Worm (Caenorhabditis elegans) whole organism, early embryonic: ENCODE measurements around the gene ttr-10.
A peak's percentile ranks its signal among the peaks of the same experiment; 100 is the strongest.

Source experiments
- B0310.2 ChIP-seq: sonication (generic microtip); optimal IDR thresholded peaks from 2 replicates; lab custom pipeline; 2016; ENCODE audit warnings: mild to moderate bottlenecking, missing genetic modification characterization, missing compliant biosample characterization
- F13C5.2 ChIP-seq: sonication (generic microtip); optimal IDR thresholded peaks from 2 replicates; lab custom pipeline; 2017; ENCODE audit warnings: mild to moderate bottlenecking, missing genetic modification characterization, inconsistent platforms, missing compliant biosample characterization
- aly-1 ChIP-seq: sonication (generic microtip); optimal IDR thresholded peaks from 2 replicates; lab custom pipeline; 2016; ENCODE audit warnings: missing genetic modification characterization, missing compliant biosample characterization
- ama-1 ChIP-seq: fragments of 150-350 bp; optimal IDR thresholded peaks from 2 replicates; lab custom pipeline; 2014
- ceh-13 ChIP-seq: fragments of 200-800 bp; sonication (Bioruptor generic); optimal IDR thresholded peaks from 2 replicates; lab custom pipeline; 2018; ENCODE audit warnings: mild to moderate bottlenecking, missing genetic modification characterization, missing compliant biosample characterization
- ceh-36 ChIP-seq: sonication (generic microtip); optimal IDR thresholded peaks from 2 replicates; lab custom pipeline; 2016; ENCODE audit warnings: missing genetic modification characterization, inconsistent platforms, missing compliant biosample characterization
- ets-7 ChIP-seq: sonication (generic microtip); optimal IDR thresholded peaks from 2 replicates; lab custom pipeline; 2016; ENCODE audit warnings: missing genotype, missing genetic modification characterization, missing compliant biosample characterization
- flt-1 ChIP-seq: fragments of 200-800 bp; sonication (Bioruptor generic); IDR thresholded peaks from 2 replicates; pipeline ENCODE4 v1.3.6; 2022; ENCODE audit warnings: missing genetic modification characterization, missing compliant biosample characterization
- hmbx-1 ChIP-seq: sonication (generic microtip); optimal IDR thresholded peaks from 2 replicates; lab custom pipeline; 2016; ENCODE audit warnings: mild to moderate bottlenecking, missing genetic modification characterization, missing compliant biosample characterization
- hmg-4 ChIP-seq: fragments of 200-800 bp; sonication (Bioruptor generic); optimal IDR thresholded peaks from 2 replicates; lab custom pipeline; 2018; ENCODE audit warnings: mild to moderate bottlenecking, missing genetic modification characterization, missing compliant biosample characterization
- hnd-1 ChIP-seq: sonication (generic microtip); optimal IDR thresholded peaks from 2 replicates; lab custom pipeline; 2016; ENCODE audit warnings: missing genetic modification characterization, missing compliant biosample characterization
- pes-1 ChIP-seq: fragments of 200-800 bp; sonication (Bioruptor generic); IDR thresholded peaks from 2 replicates; pipeline ENCODE4 v1.3.6; 2022; ENCODE audit warnings: missing genetic modification reagents, missing genetic modification characterization, missing compliant biosample characterization
- scrt-1 ChIP-seq: fragments of 200-800 bp; sonication (Bioruptor generic); IDR thresholded peaks from 2 replicates; pipeline ENCODE4 v1.3.6; 2022; ENCODE audit warnings: missing genetic modification characterization, missing compliant biosample characterization
- sea-1 ChIP-seq: fragments of 200-800 bp; sonication (Bioruptor generic); conservative IDR thresholded peaks from 2 replicates; pipeline ENCODE4 v1.3.6; 2022; ENCODE audit warnings: missing genetic modification characterization, missing compliant biosample characterization
- tbx-11 ChIP-seq: fragments of 200-800 bp; sonication (Bioruptor generic); IDR thresholded peaks from 2 replicates; pipeline ENCODE4 v1.3.6; 2022; ENCODE audit warnings: missing genetic modification characterization, missing compliant biosample characterization
- tbx-37 ChIP-seq: fragments of 200-800 bp; sonication (Bioruptor generic); conservative IDR thresholded peaks from 2 replicates; pipeline ENCODE4 v1.3.6; 2022; ENCODE audit warnings: missing genetic modification reagents, missing genetic modification characterization, missing compliant biosample characterization
- tra-4 ChIP-seq: sonication (generic microtip); optimal IDR thresholded peaks from 2 replicates; lab custom pipeline; 2017; ENCODE audit warnings: missing genetic modification characterization, missing compliant biosample characterization

ttr-10 gene

ce11 chrV:7558693-7559092 lies 5.0 kb upstream of the ttr-10 start, which contains the start of gene ets-7:
ets-7 (minus strand) TSS chrV:7558793.
- no peak for TF ChIP-seq scrt-1 (GFP tag; lab: Robert Waterston, UW)

- TF ChIP-seq hnd-1 (tag; lab: Kevin White, UChicago), result no peak
- TF ChIP-seq pes-1 (GFP tag; lab: Robert Waterston, UW), result no peak
- no peak for TF ChIP-seq ceh-36
- TF ChIP-seq tra-4, result no peak
- TF ChIP-seq hmg-4 (GFP tag; lab: Kevin White, UChicago), result no peak
- TF ChIP-seq tbx-11, result no peak
- TF ChIP-seq hmbx-1 (tag; lab: Kevin White, UChicago), result no peak
These were observed 2.2 kb upstream of the ttr-10 start for ce11 chrV:7555875-7556274.

- TF ChIP-seq ets-7 (tag; lab: Kevin White, UChicago) (no peak), sea-1 (GFP tag; lab: Robert Waterston, UW) (no peak)
These were observed 1.9 kb downstream of the ttr-10 start, which contains the start of gene F19F10.3 for ce11 chrV:7551821-7552220. F19F10.3 (plus strand) TSS chrV:7552121.

- TF ChIP-seq pes-1 (GFP tag; lab: Robert Waterston, UW) (peak; percentile 76), tbx-11 (peak; percentile 70), scrt-1 (GFP tag; lab: Robert Waterston, UW) (peak; percentile 70; the same call in 1 of the 2 replicates), flt-1 (GFP tag; lab: Robert Waterston, UW) (peak; percentile 56; the same call in 1 of the 2 replicates)
These were observed 5.2 kb downstream of the ttr-10 start for ce11 chrV:7548499-7548898.

ce11 chrV:7548017-7548416 lies 5.7 kb downstream of the ttr-10 start:
- TF ChIP-seq ceh-13, result no peak
- no peak for TF ChIP-seq scrt-1 (GFP tag; lab: Robert Waterston, UW)
- TF ChIP-seq flt-1 (GFP tag; lab: Robert Waterston, UW), result no peak
- no peak for TF ChIP-seq ets-7 (tag; lab: Kevin White, UChicago)
- TF ChIP-seq ceh-36, result no peak
- no peak for TF ChIP-seq ama-1 (lab: Kevin White, UChicago)
- TF ChIP-seq B0310.2 (tag; lab: Kevin White, UChicago), result no peak
- TF ChIP-seq aly-1 (tag; lab: Kevin White, UChicago), result no peak
- TF ChIP-seq tra-4, result no peak
- TF ChIP-seq tbx-11, result no peak

ce11 chrV:7547479-7547878 lies 6.2 kb downstream of the ttr-10 start, which contains the start of gene ftn-1:
ftn-1 (minus strand) TSS chrV:7547579.
- TF ChIP-seq hnd-1 (tag; lab: Kevin White, UChicago) (no peak), ceh-13 (no peak), ceh-36 (no peak), tra-4 (no peak), hmg-4 (GFP tag; lab: Kevin White, UChicago) (no peak), tbx-37 (GFP tag; lab: Robert Waterston, UW) (no peak), scrt-1 (GFP tag; lab: Robert Waterston, UW) (no peak), hmbx-1 (tag; lab: Kevin White, UChicago) (no peak), pes-1 (GFP tag; lab: Robert Waterston, UW) (no peak), flt-1 (GFP tag; lab: Robert Waterston, UW) (no peak), tbx-11 (no peak), F13C5.2 (tag; lab: Kevin White, UChicago) (no peak), sea-1 (GFP tag; lab: Robert Waterston, UW) (no peak), ama-1 (lab: Kevin White, UChicago) (no peak), B0310.2 (tag; lab: Kevin White, UChicago) (no peak)

ce11 chrV:7545187-7545586 lies 8.5 kb downstream of the ttr-10 start, which contains the start of the genes C54F6.19 and nhx-3:
C54F6.19 (plus strand) TSS chrV:7545487.
nhx-3 (minus strand) TSS chrV:7545523.
- TF ChIP-seq flt-1 (GFP tag; lab: Robert Waterston, UW) (no peak), hmbx-1 (tag; lab: Kevin White, UChicago) (no peak)

- TF ChIP-seq ama-1 (lab: Kevin White, UChicago), result no peak
- TF ChIP-seq ceh-13, result no peak
- no peak for TF ChIP-seq sea-1 (GFP tag; lab: Robert Waterston, UW)
- no peak for TF ChIP-seq tbx-37 (GFP tag; lab: Robert Waterston, UW)
- no peak for TF ChIP-seq hnd-1 (tag; lab: Kevin White, UChicago)
- TF ChIP-seq tra-4, result no peak
- TF ChIP-seq hmg-4 (GFP tag; lab: Kevin White, UChicago), result no peak
- TF ChIP-seq hmbx-1 (tag; lab: Kevin White, UChicago), result no peak
- TF ChIP-seq B0310.2 (tag; lab: Kevin White, UChicago), result no peak
- no peak for TF ChIP-seq ets-7 (tag; lab: Kevin White, UChicago)
- TF ChIP-seq F13C5.2 (tag; lab: Kevin White, UChicago), result no peak
- no peak for TF ChIP-seq scrt-1 (GFP tag; lab: Robert Waterston, UW)
- no peak for TF ChIP-seq pes-1 (GFP tag; lab: Robert Waterston, UW)
- no peak for TF ChIP-seq aly-1 (tag; lab: Kevin White, UChicago)
- no peak for TF ChIP-seq ceh-36
These were observed 10.0 kb downstream of the ttr-10 start for ce11 chrV:7543728-7544127.

- TF ChIP-seq pes-1 (GFP tag; lab: Robert Waterston, UW) (no peak), scrt-1 (GFP tag; lab: Robert Waterston, UW) (no peak), flt-1 (GFP tag; lab: Robert Waterston, UW) (no peak), hmg-4 (GFP tag; lab: Kevin White, UChicago) (no peak), hnd-1 (tag; lab: Kevin White, UChicago) (no peak), ceh-36 (no peak), B0310.2 (tag; lab: Kevin White, UChicago) (no peak), tra-4 (no peak), hmbx-1 (tag; lab: Kevin White, UChicago) (no peak), tbx-11 (no peak), aly-1 (tag; lab: Kevin White, UChicago) (no peak), sea-1 (GFP tag; lab: Robert Waterston, UW) (no peak), ceh-13 (no peak), ama-1 (lab: Kevin White, UChicago) (no peak), F13C5.2 (tag; lab: Kevin White, UChicago) (no peak), tbx-37 (GFP tag; lab: Robert Waterston, UW) (no peak), ets-7 (tag; lab: Kevin White, UChicago) (no peak)
These were observed 14.7 kb downstream of the ttr-10 start, which contains the start of gene srh-268 for ce11 chrV:7539015-7539414. srh-268 (plus strand) TSS chrV:7539315.
